Worm (Caenorhabditis elegans): ENCODE measurements around the gene unc-50.

The unc-50 gene

ce11 chrIII:10284214-10284613 is 33.7 kb downstream of the unc-50 start (continued):
- no peak for TF ChIP-seq fkh-4 (tag; optimal IDR thresholded peaks at IDR 0.05; ENCODE audit: borderline replicate concordance)
- 0 out of 2 replicates have a peak, but pooled peaks have one; percentile 29 for TF ChIP-seq nhr-19 (GFP tag; conservative IDR thresholded peaks at IDR 0.05)
- TF ChIP-seq nhr-71 (tag; optimal IDR thresholded peaks at IDR 0.05), result peak; percentile 80
- no peak for TF ChIP-seq aly-2 (tag; optimal IDR thresholded peaks at IDR 0.05)
- TF ChIP-seq Y116A8C.19 (tag; optimal IDR thresholded peaks at IDR 0.05; ENCODE audit: borderline replicate concordance), result no peak
- TF ChIP-seq nhr-47 (tag; optimal IDR thresholded peaks at IDR 0.05), result peak; percentile 73
- peak; percentile 48 to 65 for TF ChIP-seq lsy-2 (tag; optimal IDR thresholded peaks at IDR 0.05)
- peak; percentile 13 for TF ChIP-seq ceh-8 (GFP tag; optimal IDR thresholded peaks at IDR 0.05)
- TF ChIP-seq nhr-12 (tag; optimal IDR thresholded peaks at IDR 0.05), result no peak
- TF ChIP-seq unc-86 (tag; optimal IDR thresholded peaks at IDR 0.05), result peak; percentile 82
- TF ChIP-seq snu-23 (GFP tag; optimal IDR thresholded peaks at IDR 0.05), result peak; percentile 37
- no peak for TF ChIP-seq zip-4 (GFP tag; optimal IDR thresholded peaks at IDR 0.05)
- TF ChIP-seq jun-1 (tag; optimal IDR thresholded peaks at IDR 0.05), result no peak
- TF ChIP-seq hlh-4 (tag; optimal IDR thresholded peaks at IDR 0.05), result no peak
- no peak for TF ChIP-seq sptf-1 (tag; optimal IDR thresholded peaks at IDR 0.05)
- no peak for TF ChIP-seq nhr-237 (tag; optimal IDR thresholded peaks at IDR 0.05)
- peak; percentile 13 for TF ChIP-seq mep-1 (tag; optimal IDR thresholded peaks at IDR 0.05)
- peak; percentile 91 for TF ChIP-seq fkh-8 (tag; optimal IDR thresholded peaks at IDR 0.05)
- no peak for TF ChIP-seq ets-5 (GFP tag; IDR thresholded peaks at IDR 0.05)
- TF ChIP-seq egl-13 (tag; optimal IDR thresholded peaks at IDR 0.05), result peak; percentile 69
- peak in 1 of 2 experiments; percentile 29 for TF ChIP-seq lin-35 (GFP tag; optimal IDR thresholded peaks at IDR 0.05)
- no peak for TF ChIP-seq efl-3 (GFP tag; optimal IDR thresholded peaks at IDR 0.05)
- TF ChIP-seq blmp-1 (tag; optimal IDR thresholded peaks at IDR 0.05), result no peak
- TF ChIP-seq C16A3.4 (tag; optimal IDR thresholded peaks at IDR 0.05), result no peak
- TF ChIP-seq ceh-63 (GFP tag; optimal IDR thresholded peaks at IDR 0.05), result no peak
- no peak for TF ChIP-seq lin-39 (tag; optimal IDR thresholded peaks at IDR 0.05)
- peak; percentile 4 for TF ChIP-seq F16B12.6 (tag; optimal IDR thresholded peaks at IDR 0.05)
- TF ChIP-seq tlp-1 (tag; optimal IDR thresholded peaks at IDR 0.05), result no peak
- TF ChIP-seq vab-15 (tag; optimal IDR thresholded peaks at IDR 0.05), result no peak
- no peak for TF ChIP-seq fos-1 (tag; optimal IDR thresholded peaks at IDR 0.05)
- no peak for TF ChIP-seq ceh-88 (GFP tag; IDR thresholded peaks at IDR 0.05)
- no peak for TF ChIP-seq C04F5.9 (tag; optimal IDR thresholded peaks at IDR 0.05)
- TF ChIP-seq isw-1 (GFP tag; IDR thresholded peaks at IDR 0.05), result peak; percentile 69
- TF ChIP-seq sup-37 (GFP tag; optimal IDR thresholded peaks at IDR 0.05), result no peak
- no peak for TF ChIP-seq ztf-4 (tag; optimal IDR thresholded peaks at IDR 0.05)
- no peak for TF ChIP-seq ama-1 (optimal IDR thresholded peaks at IDR 0.05)
- TF ChIP-seq nhr-28 (tag; optimal IDR thresholded peaks at IDR 0.05), result no peak
- TF ChIP-seq lin-14 (GFP tag; optimal IDR thresholded peaks at IDR 0.05), result peak; percentile 98
- TF ChIP-seq unc-98 (GFP tag; IDR thresholded peaks at IDR 0.05), result no peak
- TF ChIP-seq aha-1 (tag; optimal IDR thresholded peaks at IDR 0.05), result no peak
- TF ChIP-seq pag-3 (tag; optimal IDR thresholded peaks at IDR 0.05; ENCODE audit: borderline replicate concordance, insufficient read depth), result no peak
- TF ChIP-seq xbp-1 (tag; optimal IDR thresholded peaks at IDR 0.05), result peak; percentile 49
- TF ChIP-seq mdl-1 (tag; optimal IDR thresholded peaks at IDR 0.05), result peak in 1 of 2 experiments; percentile 39
- TF ChIP-seq nhr-76 (tag; optimal IDR thresholded peaks at IDR 0.05), result no peak
- no peak for TF ChIP-seq C34B4.2 (tag; optimal IDR thresholded peaks at IDR 0.05)
- TF ChIP-seq zag-1 (tag; optimal IDR thresholded peaks at IDR 0.05), result no peak
- peak; percentile 25; the same call in 1 of the 2 replicates for TF ChIP-seq mab-9 (GFP tag; IDR thresholded peaks at IDR 0.05)
- TF ChIP-seq grh-1 (GFP tag; IDR thresholded peaks at IDR 0.05), result no peak
- no peak for TF ChIP-seq hlh-17 (GFP tag; optimal IDR thresholded peaks at IDR 0.05; ENCODE audit: borderline replicate concordance)
- peak; percentile 36 for TF ChIP-seq lir-3 (tag; optimal IDR thresholded peaks at IDR 0.05; ENCODE audit: poor library complexity)
- no peak for TF ChIP-seq unc-30 (tag; optimal IDR thresholded peaks at IDR 0.05)
- no peak for TF ChIP-seq pqm-1 (tag; optimal IDR thresholded peaks at IDR 0.05)
- TF ChIP-seq tbx-2 (tag; optimal IDR thresholded peaks at IDR 0.05), result peak; percentile 68
- TF ChIP-seq ceh-90 (tag; optimal IDR thresholded peaks at IDR 0.05), result no peak

Data from whole organism, L1 larva.